Fruit fly (Drosophila melanogaster): ENCODE measurements around the gene Hmx.

The Hmx gene

DNA sequence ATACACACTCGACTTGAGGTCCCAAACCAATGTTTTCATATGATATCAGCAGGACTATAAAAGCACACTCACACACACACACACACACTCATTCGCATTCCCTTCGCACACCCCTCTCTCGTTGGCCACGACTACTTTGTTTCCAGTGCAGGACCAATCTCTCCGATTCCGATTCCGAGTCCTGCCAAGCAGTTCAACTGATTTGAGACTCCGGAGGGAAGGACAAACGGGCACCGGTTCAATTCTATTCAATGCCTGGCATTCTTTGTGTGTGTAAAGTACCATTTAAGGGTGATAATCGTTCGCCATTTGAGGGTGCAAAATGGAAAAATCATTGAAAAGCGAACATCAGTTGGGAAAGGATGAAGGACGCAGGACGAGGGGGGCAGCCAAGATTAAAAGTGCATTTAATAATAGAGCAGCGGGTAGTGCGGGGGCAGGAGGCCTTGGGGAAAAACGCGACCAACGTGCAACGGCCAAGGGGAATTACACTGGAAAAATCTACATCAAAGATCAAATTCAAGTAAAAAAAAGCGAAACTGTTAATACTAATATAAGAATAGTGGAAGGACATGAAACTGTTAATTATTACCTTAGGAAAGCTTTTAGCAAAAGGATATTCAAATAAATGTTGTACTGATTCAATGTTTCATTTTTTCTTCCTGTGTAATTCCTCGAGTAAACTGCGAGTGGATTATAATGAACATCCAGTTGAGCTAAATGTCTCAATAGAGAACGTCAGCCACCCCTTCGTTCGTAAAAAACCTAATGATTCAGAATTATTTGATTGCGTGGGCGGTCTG, 25.1 kb downstream of the Hmx start:
- TF ChIP-seq woc (GFP tag; optimal IDR thresholded peaks at IDR 0.05): no peak
- peak in 1 of 2 experiments; percentile 57 for TF ChIP-seq foxo (GFP tag; optimal IDR thresholded peaks at IDR 0.05)
- peak; percentile 29 for TF ChIP-seq ey (GFP tag; optimal IDR thresholded peaks at IDR 0.05)
- TF ChIP-seq br (GFP tag; optimal IDR thresholded peaks at IDR 0.05): peak; percentile 12
- TF ChIP-seq dsf (GFP tag; optimal IDR thresholded peaks at IDR 0.05; ENCODE audit: borderline replicate concordance): no peak
- TF ChIP-seq Abd-B (GFP tag; optimal IDR thresholded peaks at IDR 0.05): no peak
- no peak for TF ChIP-seq dmrt93B (GFP tag; optimal IDR thresholded peaks at IDR 0.05)
- peak; percentile 52 for TF ChIP-seq Sp1 (GFP tag; optimal IDR thresholded peaks at IDR 0.05)
- no peak for TF ChIP-seq pan (optimal IDR thresholded peaks at IDR 0.05)
- no peak for TF ChIP-seq GATAd (GFP tag; optimal IDR thresholded peaks at IDR 0.05)
- peak; percentile 23 for TF ChIP-seq Dfd (GFP tag; optimal IDR thresholded peaks at IDR 0.05)
- TF ChIP-seq N (GFP tag; optimal IDR thresholded peaks at IDR 0.05): no peak
- peak; percentile 22 for TF ChIP-seq OdsH (GFP tag; optimal IDR thresholded peaks at IDR 0.05)
- TF ChIP-seq rgr (GFP tag; optimal IDR thresholded peaks at IDR 0.05): peak; percentile 23
- no peak for TF ChIP-seq psq (GFP tag; optimal IDR thresholded peaks at IDR 0.05)
- TF ChIP-seq HLH106 (tag; optimal IDR thresholded peaks at IDR 0.05): peak; percentile 53
- peak; percentile 40 for TF ChIP-seq fru (GFP tag; optimal IDR thresholded peaks at IDR 0.05)
- peak; percentile 44 for TF ChIP-seq h (GFP tag; optimal IDR thresholded peaks at IDR 0.05)

DNA sequence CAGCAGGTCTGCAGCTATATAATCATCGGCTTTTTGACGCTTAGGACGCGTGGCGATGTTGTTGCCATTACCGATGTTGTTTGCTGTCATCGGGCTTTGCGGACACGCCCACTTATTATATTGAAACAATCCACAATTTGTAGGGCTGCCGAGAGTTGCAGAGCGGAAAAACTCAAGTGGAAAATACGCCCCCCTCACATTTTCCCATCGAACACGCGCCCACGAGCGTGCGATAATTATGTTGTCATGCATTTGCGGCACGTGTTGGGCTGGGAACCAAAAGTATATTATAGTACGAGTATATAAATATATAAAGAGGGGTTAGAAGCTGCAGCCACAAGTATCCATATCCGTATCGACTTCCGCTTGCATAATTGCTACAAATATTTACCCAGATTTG, 30.1 kb downstream of the Hmx start:
- TF ChIP-seq Rel (GFP tag; optimal IDR thresholded peaks at IDR 0.05) (no peak), Rel (tag; optimal IDR thresholded peaks at IDR 0.05) (no peak), CG9705 (GFP tag; optimal IDR thresholded peaks at IDR 0.05) (no peak), CrebA (GFP tag; optimal IDR thresholded peaks at IDR 0.05; ENCODE audit: borderline replicate concordance) (no peak), pan (optimal IDR thresholded peaks at IDR 0.05) (no peak), CG32264 (GFP tag; optimal IDR thresholded peaks at IDR 0.05) (no peak), Hr78 (GFP tag; optimal IDR thresholded peaks at IDR 0.05) (no peak), dsf (GFP tag; optimal IDR thresholded peaks at IDR 0.05; ENCODE audit: borderline replicate concordance) (no peak), N (GFP tag; optimal IDR thresholded peaks at IDR 0.05) (no peak), Mio (GFP tag; optimal IDR thresholded peaks at IDR 0.05) (no peak), lola (GFP tag; optimal IDR thresholded peaks at IDR 0.05) (no peak), Myc (optimal IDR thresholded peaks at IDR 0.05) (no peak)

DNA sequence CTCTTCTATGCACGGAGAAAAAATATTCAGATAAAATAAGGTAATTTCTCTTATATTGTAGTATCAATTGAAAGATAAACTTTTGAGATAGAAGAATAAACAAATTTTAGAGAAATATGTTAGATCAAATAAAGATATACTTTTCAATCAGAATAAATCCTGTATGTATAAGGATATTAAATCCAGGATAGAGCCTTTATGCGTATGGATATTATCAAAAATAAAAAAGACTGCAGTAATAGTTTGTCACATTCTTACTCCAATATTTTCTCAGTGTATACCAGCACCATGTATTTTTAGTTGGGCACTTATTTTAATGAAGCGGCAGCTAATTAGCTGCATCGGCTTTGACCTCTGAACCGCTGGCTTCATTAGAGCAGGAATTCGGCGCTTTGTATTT, 33.1 kb downstream of the Hmx start:
- TF ChIP-seq psq (GFP tag; optimal IDR thresholded peaks at IDR 0.05): no peak
- TF ChIP-seq woc (GFP tag; optimal IDR thresholded peaks at IDR 0.05): no peak

DNA sequence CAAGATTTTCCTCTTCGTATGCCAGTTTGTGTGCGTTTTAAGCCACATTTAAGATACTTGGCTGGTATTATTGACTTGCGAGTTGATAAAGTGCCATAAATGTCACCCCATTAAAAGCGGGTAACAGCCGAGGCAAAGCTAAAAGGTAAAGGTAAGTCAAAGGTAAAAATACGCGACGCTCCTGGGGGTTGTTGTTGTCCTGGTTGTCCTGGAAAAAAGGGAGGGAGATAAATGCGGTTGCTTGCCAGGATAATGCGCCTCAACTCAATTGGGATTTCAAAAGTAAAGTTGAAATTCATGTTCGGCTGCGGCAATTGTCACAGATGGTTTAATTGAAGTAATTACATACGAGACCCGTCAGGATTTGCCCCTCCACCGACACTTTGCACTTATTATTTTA, 34.7 kb downstream of the Hmx start:
- no peak for TF ChIP-seq Dif (GFP tag; optimal IDR thresholded peaks at IDR 0.05; ENCODE audit: partially characterized antibody)
- no peak for TF ChIP-seq Vsx2 (GFP tag; optimal IDR thresholded peaks at IDR 0.05; ENCODE audit: partially characterized antibody)
- no peak for TF ChIP-seq Rel (GFP tag; optimal IDR thresholded peaks at IDR 0.05)
- TF ChIP-seq Rel (tag; optimal IDR thresholded peaks at IDR 0.05): no peak
- TF ChIP-seq fru (GFP tag; optimal IDR thresholded peaks at IDR 0.05): no peak
- no peak for TF ChIP-seq foxo (GFP tag; optimal IDR thresholded peaks at IDR 0.05)
- TF ChIP-seq HLH106 (tag; optimal IDR thresholded peaks at IDR 0.05): no peak
- no peak for TF ChIP-seq usp (GFP tag; optimal IDR thresholded peaks at IDR 0.05)
- TF ChIP-seq Jra (GFP tag; optimal IDR thresholded peaks at IDR 0.05): no peak
- TF ChIP-seq CrebA (GFP tag; optimal IDR thresholded peaks at IDR 0.05; ENCODE audit: borderline replicate concordance): no peak
- TF ChIP-seq OdsH (GFP tag; optimal IDR thresholded peaks at IDR 0.05): no peak
- TF ChIP-seq brk (GFP tag; optimal IDR thresholded peaks at IDR 0.05): no peak
- no peak for TF ChIP-seq Abd-B (GFP tag; optimal IDR thresholded peaks at IDR 0.05)
- TF ChIP-seq Myc (optimal IDR thresholded peaks at IDR 0.05): no peak
- TF ChIP-seq ey (GFP tag; optimal IDR thresholded peaks at IDR 0.05): no peak
- no peak for TF ChIP-seq Hr78 (GFP tag; optimal IDR thresholded peaks at IDR 0.05)
- TF ChIP-seq rgr (GFP tag; optimal IDR thresholded peaks at IDR 0.05): no peak
- TF ChIP-seq psq (GFP tag; optimal IDR thresholded peaks at IDR 0.05): no peak

DNA sequence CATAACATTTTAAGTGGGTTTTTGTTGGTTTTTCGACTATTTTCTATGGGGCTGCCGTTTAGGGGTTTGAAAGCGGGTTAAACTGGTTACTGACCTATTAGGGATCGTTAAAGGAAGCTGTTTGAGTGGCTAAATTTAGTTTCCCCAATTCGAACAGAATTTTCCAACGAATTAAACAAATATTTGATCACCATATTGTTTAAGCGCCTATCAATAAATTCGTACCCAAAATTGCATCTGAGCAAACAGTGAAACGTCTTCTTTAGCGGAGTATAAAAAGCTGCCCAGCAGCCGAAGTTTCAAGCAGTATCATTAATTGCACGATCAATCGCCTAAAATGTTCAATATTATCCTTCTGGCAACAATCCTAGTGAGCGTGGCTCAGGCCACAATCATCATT, 35.4 kb downstream of the Hmx start, which contains the start of gene Sgs5bis:
Sgs5bis (plus strand) TSS at position 301 of the 400 bp plus-strand sequence.
- TF ChIP-seq dsf (GFP tag; optimal IDR thresholded peaks at IDR 0.05; ENCODE audit: borderline replicate concordance): no peak
- no peak for TF ChIP-seq Mio (GFP tag; optimal IDR thresholded peaks at IDR 0.05)
- no peak for TF ChIP-seq tai (GFP tag; optimal IDR thresholded peaks at IDR 0.05)
- no peak for TF ChIP-seq foxo (GFP tag; optimal IDR thresholded peaks at IDR 0.05)
- no peak for TF ChIP-seq Hr78 (GFP tag; optimal IDR thresholded peaks at IDR 0.05)
- TF ChIP-seq pan (optimal IDR thresholded peaks at IDR 0.05): no peak
- TF ChIP-seq h (GFP tag; optimal IDR thresholded peaks at IDR 0.05): no peak
- TF ChIP-seq HLH106 (tag; optimal IDR thresholded peaks at IDR 0.05): no peak
- TF ChIP-seq Sp1 (GFP tag; optimal IDR thresholded peaks at IDR 0.05): no peak
- no peak for TF ChIP-seq sv (GFP tag; optimal IDR thresholded peaks at IDR 0.05)
- no peak for TF ChIP-seq Hnf4 (GFP tag; optimal IDR thresholded peaks at IDR 0.05)
- TF ChIP-seq Myc (optimal IDR thresholded peaks at IDR 0.05): no peak
- TF ChIP-seq CG32264 (GFP tag; optimal IDR thresholded peaks at IDR 0.05): no peak
- no peak for TF ChIP-seq CrebA (GFP tag; optimal IDR thresholded peaks at IDR 0.05; ENCODE audit: borderline replicate concordance)
- no peak for TF ChIP-seq Dfd (GFP tag; optimal IDR thresholded peaks at IDR 0.05)
- no peak for TF ChIP-seq woc (GFP tag; optimal IDR thresholded peaks at IDR 0.05)
- TF ChIP-seq OdsH (GFP tag; optimal IDR thresholded peaks at IDR 0.05): no peak
- no peak for TF ChIP-seq jim (GFP tag; optimal IDR thresholded peaks at IDR 0.05)
- TF ChIP-seq fru (GFP tag; optimal IDR thresholded peaks at IDR 0.05): no peak
